Worm (Caenorhabditis elegans): Measurements from ENCODE around the gene smc-4.

- TF ChIP-seq him-1 (tag; optimal IDR thresholded peaks at IDR 0.05) (no peak), dao-5 (tag; optimal IDR thresholded peaks at IDR 0.05) (no peak)
Measured at ce11 chrIII:4601286-4601685, 14.0 kb downstream of the smc-4 start.
